Worm (Caenorhabditis elegans): ENCODE data around the gene F09E5.12.

ce11 chrII:5412467-5412866, 41.9 kb upstream of the F09E5.12 start, which contains the start of the genes EEED8.13 and EEED8.18:
- no peak for TF ChIP-seq ztf-23 (GFP tag; IDR thresholded peaks at IDR 0.05)
- no peak for TF ChIP-seq T22C8.4 (GFP tag; IDR thresholded peaks at IDR 0.05)
- no peak for TF ChIP-seq med-1 (GFP tag; optimal IDR thresholded peaks at IDR 0.05; ENCODE audit: insufficient read depth)
- no peak for TF ChIP-seq ref-1 (GFP tag; conservative IDR thresholded peaks at IDR 0.05)
- no peak for TF ChIP-seq cog-1 (tag; optimal IDR thresholded peaks at IDR 0.05)
